Fruit fly (Drosophila melanogaster) Kc167 (cell line): ENCODE measurements around the gene TyrR.

Experiments used
- Sin3A ChIP-seq: fragments of >200 bp; optimal IDR thresholded peaks from 2 replicates; lab custom pipeline; 2018; ENCODE audit warnings: missing external identifiers
- insv ChIP-seq: fragments of >200 bp; optimal IDR thresholded peaks from 3 replicates; lab custom pipeline; 2018; ENCODE audit warnings: missing external identifiers
- psq ChIP-seq: fragments of >200 bp; optimal IDR thresholded peaks from 2 replicates; lab custom pipeline; 2017; ENCODE audit warnings: missing external identifiers

DNA sequence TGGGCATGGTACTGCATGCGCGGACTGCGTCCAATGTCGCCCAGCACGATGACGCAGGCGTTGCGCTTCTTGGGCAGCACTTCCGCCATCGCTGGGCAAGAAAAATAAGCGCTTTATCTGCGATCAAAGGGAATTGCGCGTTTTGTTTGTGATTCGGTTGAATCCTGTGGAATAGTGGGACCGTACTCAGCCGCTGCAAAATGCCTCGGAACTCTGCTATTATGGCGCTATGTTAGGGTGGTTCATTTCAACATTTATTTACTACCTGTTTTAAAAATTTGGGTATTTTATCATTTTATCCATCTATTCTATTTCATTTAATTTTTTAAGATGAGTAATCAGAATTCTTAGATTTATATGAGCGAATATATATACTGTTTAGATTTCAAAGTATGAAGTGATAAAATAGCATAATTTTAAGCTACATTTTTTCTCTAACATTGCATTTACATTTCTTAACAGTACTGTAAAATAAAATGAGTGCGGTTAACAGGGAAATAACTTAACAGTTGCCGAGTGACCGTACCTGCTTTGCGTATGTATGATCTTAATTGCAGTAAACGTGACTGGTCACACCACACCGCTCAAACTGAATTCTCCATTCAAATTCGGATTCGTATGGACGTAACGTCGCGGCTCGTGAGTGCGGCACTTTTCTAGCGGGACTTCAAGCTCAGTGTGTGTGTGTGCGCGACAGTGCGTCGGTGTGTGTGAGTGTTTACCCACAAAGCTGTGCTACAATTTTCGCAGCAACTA is 48.1 kb upstream of the TyrR start, which contains the start of the genes Alg1 and tinc:
- no peak for TF ChIP-seq psq (lab: Kevin White, UChicago)
- no peak for TF ChIP-seq insv (lab: Kevin White, UChicago)
- no peak for TF ChIP-seq Sin3A (lab: Kevin White, UChicago)
